Fruit fly (Drosophila melanogaster) whole organism, wandering third instar larva: Measurements from ENCODE around the gene mthl14.

ENCODE experiments used
- Abd-B ChIP-seq: fragments of >200 bp; optimal IDR thresholded peaks from 2 replicates; lab custom pipeline; 2017; ENCODE audit warnings: missing biosample characterization, missing genetic modification characterization
- CG32264 ChIP-seq: fragments of 200-800 bp; sonication (Bioruptor generic); optimal IDR thresholded peaks from 2 replicates; lab custom pipeline; 2016; ENCODE audit warnings: missing biosample characterization, missing genetic modification characterization
- Dif ChIP-seq: fragments of 200-275, 200-300 bp; sonication (Bioruptor generic); optimal IDR thresholded peaks from 2 replicates; lab custom pipeline; 2018; ENCODE audit warnings: missing biosample characterization, missing genetic modification characterization; ENCODE audit not compliant: partially characterized antibody
- br ChIP-seq: fragments of 200-800 bp; sonication (Bioruptor generic); optimal IDR thresholded peaks from 2 replicates; lab custom pipeline; 2016; ENCODE audit warnings: missing biosample characterization, missing genetic modification characterization
- dsf ChIP-seq: sonication (Bioruptor generic); optimal IDR thresholded peaks from 2 replicates; lab custom pipeline; 2016; ENCODE audit warnings: missing biosample characterization, missing genetic modification characterization, borderline replicate concordance
- jim ChIP-seq: fragments of 175-275, 200-325 bp; sonication (Bioruptor generic); optimal IDR thresholded peaks from 2 replicates; lab custom pipeline; 2016; ENCODE audit warnings: missing biosample characterization, mild to moderate bottlenecking, missing genetic modification characterization
- lola ChIP-seq: fragments of >200 bp; optimal IDR thresholded peaks from 2 replicates; lab custom pipeline; 2017; ENCODE audit warnings: missing biosample characterization, missing genetic modification characterization
- pan ChIP-seq: fragments of >200 bp; optimal IDR thresholded peaks from 2 replicates; lab custom pipeline; 2017
- psq ChIP-seq: fragments of 200-800 bp; sonication (Bioruptor generic); optimal IDR thresholded peaks from 3 replicates; lab custom pipeline; 2017; ENCODE audit warnings: missing biosample characterization, mild to moderate bottlenecking, missing genetic modification characterization, moderate library complexity
- tai ChIP-seq: sonication (Bioruptor generic); optimal IDR thresholded peaks from 2 replicates; lab custom pipeline; 2016; ENCODE audit warnings: missing biosample characterization, missing genetic modification characterization
- usp ChIP-seq: fragments of >200 bp; optimal IDR thresholded peaks from 2 replicates; lab custom pipeline; 2017; ENCODE audit warnings: missing biosample characterization, missing genetic modification characterization

dm6 chr3L:276736-277487 is 29.6 kb downstream of the mthl14 start, which contains the start of gene RhoGEF3:
- TF ChIP-seq dsf (GFP tag; lab: Kevin White, UChicago) (no peak), Abd-B (GFP tag; lab: Kevin White, UChicago) (no peak), pan (lab: Kevin White, UChicago) (no peak), lola (GFP tag; lab: Kevin White, UChicago) (no peak), CG32264 (no peak), Dif (no peak), jim (GFP tag; lab: Kevin White, UChicago) (no peak), br (GFP tag; lab: Kevin White, UChicago) (no peak), usp (GFP tag; lab: Kevin White, UChicago) (no peak), tai (no peak), psq (GFP tag; lab: Kevin White, UChicago) (no peak)
